Fruit fly (Drosophila melanogaster) whole organism, embryonic: Measurements from ENCODE around the gene CG7335.

Experiments used
- Adf1 ChIP-seq: fragments of 200-800 bp; sonication (Bioruptor generic); IDR thresholded peaks from 2 replicates; pipeline ENCODE4 v1.3.6; 2022; ENCODE audit warnings: missing biosample characterization, missing genetic modification characterization
- CG10209 ChIP-seq: fragments of 200-800 bp; sonication (Bioruptor generic); optimal IDR thresholded peaks from 3 replicates; lab custom pipeline; 2017; ENCODE audit warnings: missing biosample characterization, mild to moderate bottlenecking, missing genetic modification characterization, missing genetic modification reagents
- CG10274 ChIP-seq: fragments of 200-800 bp; sonication (Bioruptor generic); optimal IDR thresholded peaks from 3 replicates; lab custom pipeline; 2017; ENCODE audit warnings: missing biosample characterization, mild to moderate bottlenecking, missing genetic modification characterization
- CG10321 ChIP-seq: fragments of 200-800 bp; sonication (Bioruptor generic); IDR thresholded peaks from 2 replicates; pipeline ENCODE4 v1.3.6; 2022; ENCODE audit warnings: missing biosample characterization, missing genetic modification characterization
- CG11696 ChIP-seq: fragments of 200-800 bp; sonication (Bioruptor generic); IDR thresholded peaks from 2 replicates; pipeline ENCODE4 v1.3.6; 2022; ENCODE audit warnings: missing biosample characterization, missing genetic modification characterization
- CG12659 ChIP-seq: fragments of 200-800 bp; sonication (Bioruptor generic); optimal IDR thresholded peaks from 3 replicates; lab custom pipeline; 2017; ENCODE audit warnings: mild to moderate bottlenecking, missing biosample characterization, missing genetic modification reagents, missing genetic modification characterization
- CG16813 ChIP-seq: fragments of 200-800 bp; sonication (Bioruptor generic); IDR thresholded peaks from 3 replicates; pipeline ENCODE4 v1.3.6; 2022; ENCODE audit warnings: missing biosample characterization, missing genetic modification characterization; ENCODE audit not compliant: partially characterized antibody
- CG16815 ChIP-seq: fragments of 200-800 bp; sonication (Bioruptor generic); optimal IDR thresholded peaks from 3 replicates; lab custom pipeline; 2017; ENCODE audit warnings: missing biosample characterization, mild to moderate bottlenecking, missing genetic modification characterization
- CG17359 ChIP-seq: fragments of 200-800 bp; sonication (Bioruptor generic); optimal IDR thresholded peaks from 3 replicates; lab custom pipeline; 2018; ENCODE audit warnings: missing biosample characterization, mild to moderate bottlenecking, missing genetic modification characterization, moderate library complexity
- CG18476 ChIP-seq: fragments of 200-800 bp; sonication (Bioruptor generic); optimal IDR thresholded peaks from 2 replicates; lab custom pipeline; 2016; ENCODE audit warnings: missing biosample characterization, mild to moderate bottlenecking, missing genetic modification characterization
- CG2120 ChIP-seq: fragments of 200-800 bp; sonication (Bioruptor generic); optimal IDR thresholded peaks from 3 replicates; lab custom pipeline; 2016; ENCODE audit warnings: missing biosample characterization, missing genetic modification characterization
- CG2875 ChIP-seq: fragments of 200-800 bp; sonication (Bioruptor generic); optimal IDR thresholded peaks from 2 replicates; lab custom pipeline; 2017; ENCODE audit warnings: missing biosample characterization, mild to moderate bottlenecking, missing genetic modification characterization, missing genetic modification reagents
- CG2889 ChIP-seq: fragments of 200-800 bp; sonication (Bioruptor generic); IDR thresholded peaks from 3 replicates; pipeline ENCODE4 v1.3.6; 2022; ENCODE audit warnings: missing biosample characterization, missing genetic modification characterization
- CG7987 ChIP-seq: fragments of 200-800 bp; sonication (Bioruptor generic); optimal IDR thresholded peaks from 2 replicates; lab custom pipeline; 2018; ENCODE audit warnings: missing biosample characterization, mild to moderate bottlenecking, missing genetic modification characterization, moderate library complexity
- D ChIP-seq, 2 experiments: fragments of 200-800 bp in 1 of 2; fragments of >200 bp in 1 of 2; sonication (Bioruptor generic) in 1 of 2; optimal IDR thresholded peaks; 2 replicates in 1 of 2; 3 replicates in 1 of 2; lab custom pipeline; 2017; ENCODE audit warnings: mild to moderate bottlenecking in 1 of 2, missing biosample characterization in 1 of 2, missing genetic modification characterization in 1 of 2, missing genetic modification reagents in 1 of 2
- Ets65A ChIP-seq: fragments of 200-800 bp; sonication (Bioruptor generic); peaks from one replicate; lab custom pipeline; 2016; ENCODE audit warnings: missing biosample characterization, missing genetic modification characterization
- Gsc ChIP-seq: fragments of 200-800 bp; sonication (Bioruptor generic); IDR thresholded peaks from 2 replicates; pipeline ENCODE4 v1.3.6; 2022; ENCODE audit warnings: missing biosample characterization, missing genetic modification characterization
- HHEX ChIP-seq: fragments of 200-800 bp; sonication (Bioruptor generic); optimal IDR thresholded peaks from 3 replicates; lab custom pipeline; 2017; ENCODE audit warnings: missing biosample characterization, mild to moderate bottlenecking, missing genetic modification characterization, missing genetic modification reagents
- HLH54F ChIP-seq: fragments of 200-800 bp; sonication (Bioruptor generic); optimal IDR thresholded peaks from 3 replicates; lab custom pipeline; 2016; ENCODE audit warnings: missing biosample characterization, missing genetic modification characterization
- Hr78 ChIP-seq, 2 experiments: fragments of 200-800 bp in 1 of 2; fragments of >200 bp in 1 of 2; sonication (Bioruptor generic) in 1 of 2; optimal IDR thresholded peaks; 2 replicates each; lab custom pipeline; 2017 to 2019; ENCODE audit warnings: missing biosample characterization in 2 of 2, missing genetic modification characterization in 2 of 2, mild to moderate bottlenecking in 1 of 2, moderate library complexity in 1 of 2
- Hsf ChIP-seq: fragments of 200-800 bp; sonication (Bioruptor generic); optimal IDR thresholded peaks from 3 replicates; lab custom pipeline; 2016; ENCODE audit warnings: missing biosample characterization, missing genetic modification characterization
- Meics ChIP-seq: fragments of 200-800 bp; sonication (Bioruptor generic); optimal IDR thresholded peaks from 2 replicates; lab custom pipeline; 2017; ENCODE audit warnings: missing biosample characterization, mild to moderate bottlenecking, missing genetic modification characterization
- NFAT ChIP-seq: fragments of 200-800 bp; sonication (Bioruptor generic); IDR thresholded peaks from 2 replicates; pipeline ENCODE4 v1.3.6; 2022; ENCODE audit warnings: missing biosample characterization, missing genetic modification characterization
- Oli ChIP-seq: fragments of 200-800 bp; sonication (Bioruptor generic); optimal IDR thresholded peaks from 2 replicates; lab custom pipeline; 2018; ENCODE audit warnings: missing biosample characterization, mild to moderate bottlenecking, missing genetic modification characterization, moderate library complexity
- Sox100B ChIP-seq: fragments of 200-800 bp; sonication (Bioruptor generic); optimal IDR thresholded peaks from 3 replicates; lab custom pipeline; 2018; ENCODE audit warnings: missing biosample characterization, mild to moderate bottlenecking, missing genetic modification characterization
- Tbp ChIP-seq: fragments of >200 bp; optimal IDR thresholded peaks from 2 replicates; lab custom pipeline; 2018; ENCODE audit warnings: missing biosample characterization, missing genetic modification characterization
- Vsx1 ChIP-seq: fragments of 200-800 bp; sonication (Bioruptor generic); optimal IDR thresholded peaks from 2 replicates; lab custom pipeline; 2017; ENCODE audit warnings: missing biosample characterization, mild to moderate bottlenecking, missing genetic modification characterization, missing genetic modification reagents
- ash1 ChIP-seq: fragments of 200-800 bp; sonication (Bioruptor generic); optimal IDR thresholded peaks from 2 replicates; lab custom pipeline; 2018; ENCODE audit warnings: missing biosample characterization, mild to moderate bottlenecking, missing genetic modification characterization
- bcd ChIP-seq: fragments of 200-800 bp; sonication (Bioruptor generic); optimal IDR thresholded peaks from 2 replicates; lab custom pipeline; 2017; ENCODE audit warnings: missing biosample characterization, mild to moderate bottlenecking, missing genetic modification characterization
- br ChIP-seq: fragments of >200 bp; optimal IDR thresholded peaks from 2 replicates; lab custom pipeline; 2017
- crol ChIP-seq: fragments of 200-800 bp; sonication (Bioruptor generic); IDR thresholded peaks from 2 replicates; pipeline ENCODE4 v1.3.6; 2022; ENCODE audit warnings: missing biosample characterization, missing genetic modification characterization
- dm ChIP-seq: fragments of 200-800 bp; sonication (Bioruptor generic); optimal IDR thresholded peaks from 3 replicates; lab custom pipeline; 2016; ENCODE audit warnings: missing biosample characterization, missing genetic modification characterization
- fd3F ChIP-seq: fragments of 200-800 bp; sonication (Bioruptor generic); optimal IDR thresholded peaks from 2 replicates; lab custom pipeline; 2018; ENCODE audit warnings: missing biosample characterization, mild to moderate bottlenecking, missing genetic modification characterization, moderate library complexity
- grau ChIP-seq: fragments of 200-800 bp; optimal IDR thresholded peaks from 3 replicates; lab custom pipeline; 2019; ENCODE audit warnings: missing biosample characterization, mild to moderate bottlenecking, missing genetic modification characterization, moderate library complexity
- h ChIP-seq: fragments of >200 bp; optimal IDR thresholded peaks from 2 replicates; lab custom pipeline; 2017
- hkb ChIP-seq, 2 experiments: fragments of 200-800 bp in 1 of 2; fragments of >200 bp in 1 of 2; sonication (Bioruptor generic) in 1 of 2; IDR thresholded peaks in 1 of 2; optimal IDR thresholded peaks in 1 of 2; 2 replicates each; pipeline versions ENCODE4 v1.3.6 to Lab custom; 2017 to 2022; ENCODE audit warnings: missing biosample characterization in 1 of 2, missing genetic modification characterization in 1 of 2
- jigr1 ChIP-seq: fragments of 200-800 bp; sonication (Bioruptor generic); IDR thresholded peaks from 3 replicates; pipeline ENCODE4 v1.3.6; 2022; ENCODE audit warnings: missing biosample characterization, missing genetic modification characterization
- lab ChIP-seq: fragments of 200-800 bp; sonication (Bioruptor generic); optimal IDR thresholded peaks from 3 replicates; lab custom pipeline; 2017; ENCODE audit warnings: missing biosample characterization, missing genetic modification characterization, mild to moderate bottlenecking, moderate library complexity, missing genetic modification reagents
- pb ChIP-seq: fragments of 200-800 bp; sonication (Bioruptor generic); optimal IDR thresholded peaks from 3 replicates; lab custom pipeline; 2016; ENCODE audit warnings: missing biosample characterization, missing genetic modification characterization
- pros ChIP-seq: fragments of 200-800 bp; sonication (Bioruptor generic); optimal IDR thresholded peaks from 3 replicates; lab custom pipeline; 2019; ENCODE audit warnings: missing biosample characterization, mild to moderate bottlenecking, missing genetic modification characterization, moderate library complexity
- psq ChIP-seq: fragments of 200-800 bp; sonication (Bioruptor generic); optimal IDR thresholded peaks from 2 replicates; lab custom pipeline; 2017; ENCODE audit warnings: missing biosample characterization, missing genetic modification characterization
- pum ChIP-seq: fragments of 200-800 bp; sonication (Bioruptor generic); optimal IDR thresholded peaks from 2 replicates; lab custom pipeline; 2016; ENCODE audit warnings: missing biosample characterization, missing genetic modification characterization
- rib ChIP-seq: fragments of 200-800 bp; sonication (Bioruptor generic); IDR thresholded peaks from 2 replicates; pipeline ENCODE4 v1.3.6; 2022; ENCODE audit warnings: missing biosample characterization, missing genetic modification characterization
- schlank ChIP-seq: fragments of 200-800 bp; sonication (Bioruptor generic); optimal IDR thresholded peaks from 2 replicates; lab custom pipeline; 2018; ENCODE audit warnings: missing biosample characterization, mild to moderate bottlenecking, missing genetic modification characterization
- scrt ChIP-seq: fragments of 200-800 bp; sonication (Bioruptor generic); optimal IDR thresholded peaks from 2 replicates; lab custom pipeline; 2018; ENCODE audit warnings: missing biosample characterization, mild to moderate bottlenecking, missing genetic modification characterization, moderate library complexity
- sim ChIP-seq: fragments of 200-800 bp; sonication (Bioruptor generic); IDR thresholded peaks from 2 replicates; pipeline ENCODE4 v1.3.6; 2022; ENCODE audit warnings: missing biosample characterization, missing genetic modification characterization
- stc ChIP-seq: fragments of 200-800 bp; sonication (Bioruptor generic); IDR thresholded peaks from 2 replicates; pipeline ENCODE4 v1.3.6; 2022; ENCODE audit warnings: missing biosample characterization, missing genetic modification characterization
- tin ChIP-seq: fragments of 200-800 bp; sonication (Bioruptor generic); optimal IDR thresholded peaks from 3 replicates; lab custom pipeline; 2016; ENCODE audit warnings: missing biosample characterization, missing genetic modification characterization
- z ChIP-seq: fragments of 200-800 bp; sonication (Bioruptor generic); IDR thresholded peaks from 3 replicates; pipeline ENCODE4 v1.3.6; 2022; ENCODE audit warnings: missing biosample characterization, missing genetic modification characterization
- zfh2 ChIP-seq: fragments of 200-800 bp; sonication (Bioruptor generic); optimal IDR thresholded peaks from 2 replicates; lab custom pipeline; 2016; ENCODE audit warnings: missing biosample characterization, missing genetic modification characterization

CG7335 gene

dm6 chr3L:20088755-20089334, 44.2 kb downstream of the CG7335 start, which contains the start of gene sNPF-R (continued):
- peak; percentile 53 for TF ChIP-seq lab (GFP tag; lab: Kevin White, UChicago)
- TF ChIP-seq bcd (GFP tag; lab: Kevin White, UChicago), result no peak
- no peak for TF ChIP-seq Hsf (GFP tag; lab: Kevin White, UChicago)
- no peak for TF ChIP-seq CG18476 (GFP tag; lab: Kevin White, UChicago)
- TF ChIP-seq CG7987 (GFP tag; lab: Kevin White, UChicago), result no peak
- no peak for TF ChIP-seq D (optimal IDR thresholded peaks at IDR 0.05; lab: Kevin White, UChicago)
- no peak for TF ChIP-seq D (GFP tag; optimal IDR thresholded peaks at IDR 0.05; lab: Kevin White, UChicago)
- TF ChIP-seq Gsc (GFP tag; lab: Robert Waterston, UW), result no peak
- no peak for TF ChIP-seq br (lab: Kevin White, UChicago)
- TF ChIP-seq dm (GFP tag; lab: Kevin White, UChicago), result no peak
- peak; percentile 7 for TF ChIP-seq Meics (GFP tag; lab: Kevin White, UChicago)
- TF ChIP-seq HLH54F (GFP tag; lab: Kevin White, UChicago), result no peak
- no peak for TF ChIP-seq CG16813 (GFP tag; lab: Robert Waterston, UW)
- TF ChIP-seq z (GFP tag; lab: Robert Waterston, UW), result peak; percentile 95
- TF ChIP-seq jigr1 (GFP tag; lab: Robert Waterston, UW), result no peak
- TF ChIP-seq stc (GFP tag; lab: Robert Waterston, UW), result no peak
- TF ChIP-seq rib (GFP tag; lab: Robert Waterston, UW), result no peak
- no peak for TF ChIP-seq h (lab: Kevin White, UChicago)
- no peak for TF ChIP-seq Ets65A
- TF ChIP-seq HHEX (GFP tag; lab: Kevin White, UChicago), result no peak
- TF ChIP-seq CG17359 (tag; lab: Kevin White, UChicago), result no peak
- no peak for TF ChIP-seq Oli (tag; lab: Kevin White, UChicago)
- TF ChIP-seq CG10274 (GFP tag; lab: Kevin White, UChicago), result no peak
- TF ChIP-seq CG10321 (GFP tag; lab: Robert Waterston, UW), result 0 out of 2 replicates have a peak, but pooled peaks have one; percentile 15
- TF ChIP-seq NFAT (GFP tag; lab: Robert Waterston, UW), result no peak
- no peak for TF ChIP-seq pb (GFP tag; lab: Kevin White, UChicago)
- no peak for TF ChIP-seq psq (GFP tag; lab: Kevin White, UChicago)
- TF ChIP-seq pros (GFP tag; lab: Kevin White, UChicago), result no peak
- no peak for TF ChIP-seq Vsx1 (GFP tag; lab: Kevin White, UChicago)
- no peak for TF ChIP-seq CG2120
- TF ChIP-seq Hr78 (GFP tag; optimal IDR thresholded peaks at IDR 0.05; lab: Kevin White, UChicago), result no peak
- no peak for TF ChIP-seq CG2875 (GFP tag; lab: Kevin White, UChicago)
- TF ChIP-seq fd3F, result no peak
- TF ChIP-seq tin (GFP tag; lab: Kevin White, UChicago), result no peak
- TF ChIP-seq CG11696, result no peak
- no peak for TF ChIP-seq zfh2 (GFP tag; lab: Kevin White, UChicago)
- TF ChIP-seq Adf1 (GFP tag; lab: Robert Waterston, UW), result peak; percentile 19; the same call in 1 of the 2 replicates
- TF ChIP-seq CG2889 (GFP tag; lab: Robert Waterston, UW), result no peak
- TF ChIP-seq sim (GFP tag; lab: Robert Waterston, UW), result no peak
- TF ChIP-seq ash1 (GFP tag; lab: Kevin White, UChicago), result no peak
- TF ChIP-seq Tbp (GFP tag; lab: Kevin White, UChicago), result no peak
- TF ChIP-seq grau, result no peak
- TF ChIP-seq CG12659 (GFP tag; lab: Kevin White, UChicago), result no peak
- no peak for TF ChIP-seq pum (GFP tag; lab: Kevin White, UChicago)
- TF ChIP-seq CG16815, result no peak
- TF ChIP-seq crol (GFP tag; lab: Robert Waterston, UW), result 0 out of 2 replicates have a peak, but pooled peaks have one; percentile 23
- TF ChIP-seq schlank (tag; lab: Kevin White, UChicago), result no peak
- TF ChIP-seq CG10209 (GFP tag; lab: Kevin White, UChicago), result no peak
- TF ChIP-seq Sox100B (GFP tag; lab: Kevin White, UChicago), result no peak
- no peak for TF ChIP-seq hkb (optimal IDR thresholded peaks at IDR 0.05; lab: Kevin White, UChicago)
- 0 out of 2 replicates have a peak, but pooled peaks have one; percentile 23 for TF ChIP-seq hkb (GFP tag; IDR thresholded peaks at IDR 0.05; lab: Robert Waterston, UW)
- peak; percentile 96 for TF ChIP-seq scrt (GFP tag; lab: Kevin White, UChicago)
